Fruit fly (Drosophila melanogaster) whole organism, adult: ENCODE measurements around the gene Kap-alpha1.
A peak's percentile ranks its signal among the peaks of the same experiment; 100 is the strongest.

Experiments
- CG11617 ChIP-seq: fragments of 200-800 bp; sonication (Bioruptor generic); optimal IDR thresholded peaks from 2 replicates; lab custom pipeline; 2017; ENCODE audit warnings: mild to moderate bottlenecking, missing biosample characterization, missing genetic modification reagents, missing genetic modification characterization
- CG12768 ChIP-seq: fragments of 200-800 bp; sonication (Bioruptor generic); optimal IDR thresholded peaks from 2 replicates; lab custom pipeline; 2017; ENCODE audit warnings: missing biosample characterization, missing genetic modification characterization, mild to moderate bottlenecking, moderate library complexity, missing genetic modification reagents
- CG14711 ChIP-seq: fragments of 200-800 bp; sonication (Bioruptor generic); optimal IDR thresholded peaks from 2 replicates; lab custom pipeline; 2018; ENCODE audit warnings: missing biosample characterization, mild to moderate bottlenecking, missing genetic modification characterization, moderate library complexity
- CG1620 ChIP-seq: fragments of 200-800 bp; sonication (Bioruptor generic); optimal IDR thresholded peaks from 2 replicates; lab custom pipeline; 2016; ENCODE audit warnings: missing biosample characterization, missing genetic modification characterization
- CG33017 ChIP-seq: fragments of 200-800 bp; sonication (Bioruptor generic); optimal IDR thresholded peaks from 2 replicates; lab custom pipeline; 2018; ENCODE audit warnings: missing biosample characterization, mild to moderate bottlenecking, missing genetic modification characterization, moderate library complexity
- CG5204 ChIP-seq: fragments of 200-800 bp; sonication (Bioruptor generic); optimal IDR thresholded peaks from 2 replicates; lab custom pipeline; 2016; ENCODE audit warnings: missing biosample characterization, missing genetic modification characterization
- CG7045 ChIP-seq: fragments of 200-800 bp; sonication (Bioruptor generic); optimal IDR thresholded peaks from 2 replicates; lab custom pipeline; 2017; ENCODE audit warnings: missing biosample characterization, mild to moderate bottlenecking, missing genetic modification characterization
- CG7101 ChIP-seq: fragments of 200-800 bp; sonication (Bioruptor generic); optimal IDR thresholded peaks from 2 replicates; lab custom pipeline; 2018; ENCODE audit warnings: missing biosample characterization, mild to moderate bottlenecking, missing genetic modification characterization, moderate library complexity
- Clk ChIP-seq: fragments of 200-800 bp; sonication (Bioruptor generic); optimal IDR thresholded peaks from 2 replicates; lab custom pipeline; 2017; ENCODE audit warnings: missing biosample characterization, missing genetic modification characterization
- Crg-1 ChIP-seq: fragments of 200-800 bp; sonication (Bioruptor generic); optimal IDR thresholded peaks from 2 replicates; lab custom pipeline; 2016; ENCODE audit warnings: missing biosample characterization, missing genetic modification characterization
- Hr96 ChIP-seq: fragments of 200-800 bp; sonication (Bioruptor generic); optimal IDR thresholded peaks from 2 replicates; lab custom pipeline; 2016; ENCODE audit warnings: missing biosample characterization, missing genetic modification characterization
- Mnt ChIP-seq: fragments of 200-800 bp; sonication (Bioruptor generic); optimal IDR thresholded peaks from 2 replicates; lab custom pipeline; 2016; ENCODE audit warnings: missing biosample characterization, mild to moderate bottlenecking, missing genetic modification characterization
- bab1 ChIP-seq: fragments of 200-800 bp; sonication (Bioruptor generic); optimal IDR thresholded peaks from 3 replicates; lab custom pipeline; 2019; ENCODE audit warnings: missing biosample characterization, mild to moderate bottlenecking, missing genetic modification characterization, moderate library complexity
- cic ChIP-seq: fragments of 200-800 bp; sonication (Bioruptor generic); optimal IDR thresholded peaks from 2 replicates; lab custom pipeline; 2017; ENCODE audit warnings: missing biosample characterization, mild to moderate bottlenecking, missing genetic modification characterization, moderate library complexity
- cnc ChIP-seq, 2 experiments: fragments of >200 bp; optimal IDR thresholded peaks; 2 replicates each; lab custom pipeline; 2017
- kay ChIP-seq: fragments of 200-800 bp; sonication (Bioruptor generic); peaks from one replicate; lab custom pipeline; 2016; ENCODE audit warnings: missing biosample characterization, missing genetic modification characterization, borderline replicate concordance
- ovo ChIP-seq: fragments of 200-800 bp; sonication (Bioruptor generic); optimal IDR thresholded peaks from 2 replicates; lab custom pipeline; 2016; ENCODE audit warnings: missing biosample characterization, missing genetic modification characterization
- pad ChIP-seq: fragments of 200-800 bp; sonication (Bioruptor generic); optimal IDR thresholded peaks from 3 replicates; lab custom pipeline; 2017; ENCODE audit warnings: missing biosample characterization, missing genetic modification characterization, mild to moderate bottlenecking, moderate library complexity, missing genetic modification reagents
- tj ChIP-seq: fragments of 200-800 bp; sonication (Bioruptor generic); optimal IDR thresholded peaks from 3 replicates; lab custom pipeline; 2017; ENCODE audit warnings: missing biosample characterization, mild to moderate bottlenecking, missing genetic modification characterization, moderate library complexity
- toe ChIP-seq: fragments of 200-800 bp; sonication (Bioruptor generic); optimal IDR thresholded peaks from 2 replicates; lab custom pipeline; 2016; ENCODE audit warnings: missing biosample characterization, missing genetic modification characterization

The Kap-alpha1 gene

dm6 chr3L:19844507-19844906 is 37.5 kb downstream of the Kap-alpha1 start:
- TF ChIP-seq Hr96 (GFP tag; lab: Kevin White, UChicago) (no peak), ovo (GFP tag; lab: Kevin White, UChicago) (no peak), CG12768 (no peak), CG14711 (tag; lab: Kevin White, UChicago) (no peak), tj (GFP tag; lab: Kevin White, UChicago) (no peak)

DNA sequence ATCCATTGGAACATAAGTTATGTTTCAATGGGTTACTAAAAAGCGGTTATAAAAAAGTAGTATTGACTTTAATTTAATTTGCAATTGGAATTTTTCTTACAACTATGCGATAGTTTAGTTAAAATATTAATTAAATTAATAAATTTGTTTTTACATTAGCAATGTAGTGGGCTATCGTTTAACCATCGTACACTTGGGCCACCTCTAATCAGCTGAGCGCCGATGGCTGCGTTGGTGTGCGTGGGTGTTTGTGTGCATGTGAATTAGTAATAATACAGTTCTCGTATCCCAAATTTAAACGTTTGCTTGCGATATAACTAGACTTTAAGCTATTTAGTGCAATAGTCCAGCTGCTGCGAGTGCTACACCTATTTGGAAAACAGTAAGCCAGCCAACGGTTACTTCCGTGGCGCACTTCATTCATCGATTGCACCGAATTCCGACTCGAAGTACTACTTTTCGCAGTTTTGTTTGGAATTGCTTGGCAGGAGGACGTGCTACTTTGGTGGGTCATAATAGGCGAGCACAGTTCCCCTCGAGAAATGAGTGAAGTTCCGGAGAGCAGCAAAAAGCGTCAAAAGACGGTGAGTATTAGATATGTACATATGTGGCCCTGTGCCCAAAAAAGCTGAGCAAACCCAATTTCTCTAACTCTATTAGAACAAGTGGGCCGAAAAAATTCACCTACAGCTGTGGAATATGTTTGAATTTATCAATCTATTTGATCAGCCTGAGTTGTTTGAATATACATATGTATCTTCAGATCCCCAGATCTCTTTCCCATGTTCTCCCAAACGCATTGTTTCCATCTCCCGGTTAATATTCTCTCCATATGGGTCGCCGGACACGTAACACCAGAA is 38.2 kb downstream of the Kap-alpha1 start, which contains the start of gene Papss:
Gene Papss, plus strand, starts transcription at position 247 of the 860 bp plus-strand sequence.
- TF ChIP-seq tj (GFP tag; lab: Kevin White, UChicago) (no peak), Clk (GFP tag; lab: Kevin White, UChicago) (no peak), cic (GFP tag; lab: Kevin White, UChicago) (no peak), CG33017 (tag; lab: Kevin White, UChicago) (peak; percentile 19), Hr96 (GFP tag; lab: Kevin White, UChicago) (no peak), CG11617 (GFP tag; lab: Kevin White, UChicago) (peak; percentile 26), toe (GFP tag; lab: Kevin White, UChicago) (no peak), kay (GFP tag; lab: Kevin White, UChicago) (no peak), CG5204 (no peak), CG1620 (GFP tag; lab: Kevin White, UChicago) (no peak), bab1 (GFP tag; lab: Kevin White, UChicago) (peak; percentile 66), ovo (GFP tag; lab: Kevin White, UChicago) (no peak), CG7045 (GFP tag; lab: Kevin White, UChicago) (no peak), Mnt (GFP tag; lab: Kevin White, UChicago) (peak; percentile 53), pad (GFP tag; lab: Kevin White, UChicago) (no peak), cnc (optimal IDR thresholded peaks at IDR 0.05; lab: Kevin White, UChicago) (no peak), CG14711 (tag; lab: Kevin White, UChicago) (peak; percentile 37), CG12768 (no peak), Crg-1 (GFP tag; lab: Kevin White, UChicago) (no peak), CG7101 (tag; lab: Kevin White, UChicago) (peak; percentile 32)

DNA sequence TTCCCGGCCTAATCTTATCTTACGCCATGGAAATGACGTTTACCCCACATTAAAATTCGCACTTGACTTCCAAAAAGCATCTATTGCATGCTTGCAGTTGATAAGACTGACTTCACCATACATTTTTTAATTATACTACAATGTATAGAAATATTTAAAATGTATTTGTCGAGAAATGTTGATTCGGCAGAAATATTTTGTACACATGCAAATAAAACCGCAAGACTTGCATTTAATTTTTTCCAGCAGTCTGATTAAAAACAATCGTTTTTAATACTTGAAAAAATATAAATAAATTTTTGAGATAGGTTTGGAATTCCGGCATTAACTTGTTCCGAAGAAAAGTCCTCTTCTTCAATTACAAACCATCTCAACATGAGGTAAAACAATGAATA is 38.9 kb downstream of the Kap-alpha1 start:
- no peak for TF ChIP-seq CG7101 (tag; lab: Kevin White, UChicago)
- no peak for TF ChIP-seq cnc (optimal IDR thresholded peaks at IDR 0.05; lab: Kevin White, UChicago)
- peak; percentile 94 for TF ChIP-seq tj (GFP tag; lab: Kevin White, UChicago)

- TF ChIP-seq toe (GFP tag; lab: Kevin White, UChicago) = no peak
- no peak for TF ChIP-seq CG12768
- no peak for TF ChIP-seq cnc (optimal IDR thresholded peaks at IDR 0.05; lab: Kevin White, UChicago)
- no peak for TF ChIP-seq CG33017 (tag; lab: Kevin White, UChicago)
- no peak for TF ChIP-seq Clk (GFP tag; lab: Kevin White, UChicago)
- no peak for TF ChIP-seq CG11617 (GFP tag; lab: Kevin White, UChicago)
- TF ChIP-seq Mnt (GFP tag; lab: Kevin White, UChicago) = no peak
- no peak for TF ChIP-seq CG7045 (GFP tag; lab: Kevin White, UChicago)
- TF ChIP-seq pad (GFP tag; lab: Kevin White, UChicago) = no peak
- TF ChIP-seq Hr96 (GFP tag; lab: Kevin White, UChicago) = no peak
- no peak for TF ChIP-seq Crg-1 (GFP tag; lab: Kevin White, UChicago)
- TF ChIP-seq kay (GFP tag; lab: Kevin White, UChicago) = no peak
- no peak for TF ChIP-seq CG14711 (tag; lab: Kevin White, UChicago)
- TF ChIP-seq CG1620 (GFP tag; lab: Kevin White, UChicago) = no peak
- TF ChIP-seq CG5204 = no peak
- no peak for TF ChIP-seq bab1 (GFP tag; lab: Kevin White, UChicago)
- no peak for TF ChIP-seq cic (GFP tag; lab: Kevin White, UChicago)
- no peak for TF ChIP-seq ovo (GFP tag; lab: Kevin White, UChicago)
Measured at dm6 chr3L:19846960-19847359, 39.9 kb downstream of the Kap-alpha1 start.

dm6 chr3L:19848080-19848479 is 41.0 kb downstream of the Kap-alpha1 start:
- no peak for TF ChIP-seq bab1 (GFP tag; lab: Kevin White, UChicago)
- TF ChIP-seq kay (GFP tag; lab: Kevin White, UChicago) = peak; percentile 76

DNA sequence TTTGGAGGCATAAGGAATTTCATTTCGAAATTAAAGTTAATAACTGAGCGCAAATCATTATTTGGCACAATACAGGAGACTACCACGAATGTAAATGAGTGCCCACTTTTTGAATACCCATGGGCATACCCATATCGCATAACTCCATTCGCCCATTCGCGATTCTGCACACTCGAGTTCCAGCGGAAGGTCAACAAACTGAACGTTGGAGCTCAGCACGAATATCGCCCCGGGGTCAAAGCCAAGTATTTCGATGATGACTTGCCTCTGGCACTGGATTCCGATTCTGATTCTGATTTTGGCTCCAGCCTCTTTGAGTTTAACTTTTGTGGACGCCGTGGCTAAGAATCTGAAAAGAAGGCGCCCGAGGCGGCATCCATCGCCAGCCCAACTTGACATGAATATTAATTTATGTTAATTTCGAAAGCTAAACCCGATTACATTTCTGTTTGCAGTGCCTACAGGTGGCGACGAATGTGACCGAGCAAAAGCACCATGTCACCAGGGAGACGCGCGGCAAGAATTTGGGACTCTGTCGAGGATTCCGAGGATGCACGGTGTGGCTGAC is 51.0 kb downstream of the Kap-alpha1 start:
- TF ChIP-seq cic (GFP tag; lab: Kevin White, UChicago) (no peak), CG12768 (no peak), Clk (GFP tag; lab: Kevin White, UChicago) (no peak), pad (GFP tag; lab: Kevin White, UChicago) (no peak), Hr96 (GFP tag; lab: Kevin White, UChicago) (no peak), CG1620 (GFP tag; lab: Kevin White, UChicago) (no peak), CG5204 (no peak)
